Worm (Caenorhabditis elegans) whole organism, L1 larva: ENCODE results near the gene K11D12.6.

ENCODE experiments used
- C04F5.9 ChIP-seq: sonication (generic microtip); optimal IDR thresholded peaks from 2 replicates; lab custom pipeline; 2016; ENCODE audit warnings: missing genetic modification characterization, missing compliant biosample characterization
- C16A3.4 ChIP-seq: fragments of 150-350 bp; optimal IDR thresholded peaks from 2 replicates; lab custom pipeline; 2014; ENCODE audit warnings: missing biosample characterization, missing genetic modification characterization
- C34B4.2 ChIP-seq: sonication (generic microtip); optimal IDR thresholded peaks from 2 replicates; lab custom pipeline; 2017; ENCODE audit warnings: mild to moderate bottlenecking, missing genetic modification characterization, missing compliant biosample characterization
- F16B12.6 ChIP-seq: fragments of 150-350 bp; optimal IDR thresholded peaks from 2 replicates; lab custom pipeline; 2014; ENCODE audit warnings: missing biosample characterization, missing genetic modification characterization
- aha-1 ChIP-seq: fragments of 150-350 bp; optimal IDR thresholded peaks from 2 replicates; lab custom pipeline; 2014; ENCODE audit warnings: missing biosample characterization, missing genetic modification characterization
- blmp-1 ChIP-seq: fragments of 150-350 bp; optimal IDR thresholded peaks from 2 replicates; lab custom pipeline; 2014; ENCODE audit warnings: missing biosample characterization, missing genetic modification characterization
- ceh-82 ChIP-seq, 3 experiments: fragments of 150-350 bp in 1 of 3; sonication (generic microtip) in 2 of 3; optimal IDR thresholded peaks; 2 replicates each; lab custom pipeline; 2014 to 2017; ENCODE audit warnings: missing biosample characterization in 3 of 3, missing genetic modification characterization in 3 of 3
- ceh-88 ChIP-seq: fragments of 200-800 bp; sonication (Bioruptor generic); IDR thresholded peaks from 2 replicates; pipeline ENCODE4 v1.3.6; 2022; ENCODE audit warnings: missing genetic modification characterization, missing compliant biosample characterization
- ceh-90 ChIP-seq: sonication (generic microtip); optimal IDR thresholded peaks from 2 replicates; lab custom pipeline; 2016; ENCODE audit warnings: missing genetic modification characterization, missing compliant biosample characterization
- dpl-1 ChIP-seq, 3 experiments: fragments of 150-350 bp in 2 of 3; sonication (generic microtip) in 1 of 3; optimal IDR thresholded peaks; 2 replicates each; lab custom pipeline; 2014 to 2017; ENCODE audit warnings: missing biosample characterization in 3 of 3, missing genetic modification characterization in 3 of 3, missing genetic modification reagents in 3 of 3
- efl-1 ChIP-seq, 4 experiments: fragments of 150-350 bp; optimal IDR thresholded peaks in 3 of 4; peaks in 1 of 4; 1 replicate in 1 of 4; 2 replicates in 3 of 4; lab custom pipeline; 2014; ENCODE audit warnings: missing biosample characterization in 2 of 4, missing genetic modification characterization in 2 of 4, missing genetic modification reagents in 2 of 4
- egl-13 ChIP-seq: sonication (generic microtip); optimal IDR thresholded peaks from 2 replicates; lab custom pipeline; 2016; ENCODE audit warnings: missing genotype, missing genetic modification reagents, missing genetic modification characterization, missing compliant biosample characterization
- egl-27 ChIP-seq, 2 experiments: fragments of 150-350 bp in 1 of 2; sonication (generic microtip); optimal IDR thresholded peaks; 3 replicates each; lab custom pipeline; 2017 to 2018; ENCODE audit warnings: missing biosample characterization in 2 of 2, missing genetic modification characterization in 2 of 2, missing genetic modification reagents in 2 of 2
- elt-2 ChIP-seq: sonication (generic microtip); optimal IDR thresholded peaks from 2 replicates; lab custom pipeline; 2016; ENCODE audit warnings: missing genetic modification characterization, mild to moderate bottlenecking, inconsistent platforms, missing compliant biosample characterization, missing genetic modification reagents
- elt-3 ChIP-seq, 6 experiments: fragments of 150-350 bp in 1 of 6; sonication (generic microtip); optimal IDR thresholded peaks; 2 replicates each; lab custom pipeline; 2017 to 2018; ENCODE audit warnings: missing biosample characterization in 6 of 6, missing genetic modification characterization in 6 of 6, inconsistent platforms in 1 of 6
- fkh-8 ChIP-seq: sonication (generic microtip); optimal IDR thresholded peaks from 2 replicates; lab custom pipeline; 2016; ENCODE audit warnings: mild to moderate bottlenecking, missing genetic modification characterization, missing compliant biosample characterization
- hlh-17 ChIP-seq: fragments of 200-800 bp; sonication (Bioruptor generic); optimal IDR thresholded peaks from 2 replicates; lab custom pipeline; 2018; ENCODE audit warnings: missing genetic modification characterization, mild to moderate bottlenecking, missing compliant biosample characterization, moderate library complexity, borderline replicate concordance
- hpl-2 ChIP-seq: fragments of 150-350 bp; optimal IDR thresholded peaks from 2 replicates; lab custom pipeline; 2014; ENCODE audit warnings: missing biosample characterization, missing genetic modification reagents, missing genetic modification characterization
- irx-1 ChIP-seq: sonication (generic microtip); optimal IDR thresholded peaks from 2 replicates; lab custom pipeline; 2016; ENCODE audit warnings: missing genetic modification characterization, missing compliant biosample characterization
- isw-1 ChIP-seq: fragments of 200-800 bp; sonication (Bioruptor generic); IDR thresholded peaks from 2 replicates; pipeline ENCODE4 v1.3.6; 2022; ENCODE audit warnings: missing genetic modification characterization, missing compliant biosample characterization
- lin-13 ChIP-seq: fragments of 150-350 bp; optimal IDR thresholded peaks from 2 replicates; lab custom pipeline; 2014; ENCODE audit warnings: missing biosample characterization, missing genetic modification reagents, missing genetic modification characterization
- lin-14 ChIP-seq: fragments of 200-800 bp; sonication (Bioruptor generic); optimal IDR thresholded peaks from 2 replicates; lab custom pipeline; 2018; ENCODE audit warnings: mild to moderate bottlenecking, missing genetic modification characterization, moderate library complexity, missing compliant biosample characterization
- lin-15B ChIP-seq: fragments of 150-350 bp; sonication (generic microtip); optimal IDR thresholded peaks from 3 replicates; lab custom pipeline; 2014; ENCODE audit warnings: missing biosample characterization, missing genetic modification characterization
- lin-35 ChIP-seq, 2 experiments: fragments of 150-350 bp; optimal IDR thresholded peaks; 2 replicates each; lab custom pipeline; 2014; ENCODE audit warnings: missing biosample characterization in 2 of 2, missing genetic modification characterization in 2 of 2, missing genetic modification reagents in 2 of 2
- lin-39 ChIP-seq: fragments of 150-350 bp; optimal IDR thresholded peaks from 2 replicates; lab custom pipeline; 2014; ENCODE audit warnings: missing biosample characterization, missing genetic modification reagents, missing genetic modification characterization
- mab-9 ChIP-seq: fragments of 200-800 bp; sonication (Bioruptor generic); IDR thresholded peaks from 2 replicates; pipeline ENCODE4 v1.3.6; 2022; ENCODE audit warnings: missing genetic modification reagents, missing genetic modification characterization, missing compliant biosample characterization
- mdl-1 ChIP-seq, 2 experiments: fragments of 150-350 bp; optimal IDR thresholded peaks; 2 replicates each; lab custom pipeline; 2014 to 2017; ENCODE audit warnings: missing biosample characterization in 2 of 2, missing genetic modification characterization in 2 of 2, inconsistent platforms in 1 of 2
- nhr-19 ChIP-seq: fragments of 200-800 bp; sonication (Bioruptor generic); conservative IDR thresholded peaks from 2 replicates; pipeline ENCODE4 v1.3.6; 2022; ENCODE audit warnings: missing genetic modification characterization, missing compliant biosample characterization
- nhr-237 ChIP-seq: fragments of 150-350 bp; optimal IDR thresholded peaks from 2 replicates; lab custom pipeline; 2014; ENCODE audit warnings: missing biosample characterization, missing genetic modification characterization
- nhr-28 ChIP-seq: fragments of 150-350 bp; optimal IDR thresholded peaks from 2 replicates; lab custom pipeline; 2014; ENCODE audit warnings: missing biosample characterization, missing genetic modification characterization
- nhr-71 ChIP-seq: sonication (generic microtip); optimal IDR thresholded peaks from 2 replicates; lab custom pipeline; 2016; ENCODE audit warnings: mild to moderate bottlenecking, missing genetic modification characterization, moderate library complexity, missing compliant biosample characterization
- nhr-76 ChIP-seq: sonication (generic microtip); optimal IDR thresholded peaks from 2 replicates; lab custom pipeline; 2017; ENCODE audit warnings: missing biosample characterization, missing genetic modification characterization
- nhr-77 ChIP-seq: fragments of 150-350 bp; optimal IDR thresholded peaks from 2 replicates; lab custom pipeline; 2014; ENCODE audit warnings: missing biosample characterization, missing genetic modification characterization
- nhr-84 ChIP-seq: sonication (generic microtip); optimal IDR thresholded peaks from 2 replicates; lab custom pipeline; 2017; ENCODE audit warnings: missing biosample characterization, missing genetic modification characterization
- nhr-85 ChIP-seq: sonication (generic microtip); peaks from one replicate; lab custom pipeline; 2016; ENCODE audit warnings: missing genetic modification characterization, inconsistent platforms, missing compliant biosample characterization
- nhr-90 ChIP-seq: sonication (generic microtip); optimal IDR thresholded peaks from 2 replicates; lab custom pipeline; 2016; ENCODE audit warnings: mild to moderate bottlenecking, missing genetic modification characterization, missing compliant biosample characterization; ENCODE audit not compliant: poor library complexity
- pag-3 ChIP-seq: sonication (generic microtip); optimal IDR thresholded peaks from 2 replicates; lab custom pipeline; 2017; ENCODE audit warnings: missing genetic modification characterization, mild to moderate bottlenecking, missing compliant biosample characterization, antibody characterized with exemption, borderline replicate concordance; ENCODE audit not compliant: insufficient read depth
- pax-3 ChIP-seq: fragments of 200-800 bp; sonication (Bioruptor generic); optimal IDR thresholded peaks from 2 replicates; lab custom pipeline; 2018; ENCODE audit warnings: mild to moderate bottlenecking, missing genetic modification characterization, moderate library complexity, missing compliant biosample characterization
- rnt-1 ChIP-seq: sonication (generic microtip); optimal IDR thresholded peaks from 2 replicates; lab custom pipeline; 2016; ENCODE audit warnings: mild to moderate bottlenecking, missing genetic modification characterization, moderate library complexity, missing compliant biosample characterization
- skn-1 ChIP-seq: fragments of 150-350 bp; optimal IDR thresholded peaks from 2 replicates; lab custom pipeline; 2014; ENCODE audit warnings: missing biosample characterization, missing genetic modification characterization
- snu-23 ChIP-seq: sonication (generic microtip); optimal IDR thresholded peaks from 2 replicates; lab custom pipeline; 2016; ENCODE audit warnings: missing genetic modification characterization, missing compliant biosample characterization
- tbx-2 ChIP-seq: sonication (generic microtip); optimal IDR thresholded peaks from 2 replicates; lab custom pipeline; 2016; ENCODE audit warnings: missing genetic modification characterization, missing compliant biosample characterization
- tlp-1 ChIP-seq: fragments of 150-350 bp; optimal IDR thresholded peaks from 2 replicates; lab custom pipeline; 2014; ENCODE audit warnings: missing biosample characterization, missing genetic modification characterization
- unc-130 ChIP-seq: fragments of 150-350 bp; optimal IDR thresholded peaks from 2 replicates; lab custom pipeline; 2017; ENCODE audit warnings: missing biosample characterization, missing genetic modification characterization, inconsistent platforms
- unc-62 ChIP-seq: fragments of 150-350 bp; optimal IDR thresholded peaks from 2 replicates; lab custom pipeline; 2014; ENCODE audit warnings: missing biosample characterization, missing genetic modification reagents, missing genetic modification characterization
- xbp-1 ChIP-seq: sonication (generic microtip); optimal IDR thresholded peaks from 2 replicates; lab custom pipeline; 2016; ENCODE audit warnings: missing genetic modification characterization, missing compliant biosample characterization
- zag-1 ChIP-seq: fragments of 150-350 bp; optimal IDR thresholded peaks from 2 replicates; lab custom pipeline; 2014; ENCODE audit warnings: missing biosample characterization, missing genetic modification characterization
- ztf-4 ChIP-seq: fragments of 150-350 bp; optimal IDR thresholded peaks from 2 replicates; lab custom pipeline; 2014; ENCODE audit warnings: missing biosample characterization, missing genetic modification characterization

Gene K11D12.6

ce11 chrV:5032176-5032575 lies 2.8 kb downstream of the K11D12.6 start (continued):
- peak in 1 of 2 experiments; percentile 41 for TF ChIP-seq lin-35 (GFP tag; optimal IDR thresholded peaks at IDR 0.05; lab: Kevin White, UChicago)
- TF ChIP-seq snu-23 (GFP tag; lab: Kevin White, UChicago), result peak; percentile 58
- peak; percentile 7 for TF ChIP-seq tbx-2 (tag; lab: Kevin White, UChicago)
- TF ChIP-seq nhr-71 (tag; lab: Kevin White, UChicago), result peak; percentile 57
- peak; percentile 50 for TF ChIP-seq rnt-1
- peak in 1 of 6 experiments; percentile 42 for TF ChIP-seq elt-3 (tag; optimal IDR thresholded peaks at IDR 0.05; lab: Kevin White, UChicago)
- no peak for TF ChIP-seq nhr-84 (tag; lab: Kevin White, UChicago)
- no peak for TF ChIP-seq skn-1 (tag; lab: Kevin White, UChicago)
- no peak for TF ChIP-seq ztf-4 (tag; lab: Kevin White, UChicago)
- peak in 1 of 2 experiments; percentile 86 for TF ChIP-seq mdl-1 (tag; optimal IDR thresholded peaks at IDR 0.05; lab: Kevin White, UChicago)
- TF ChIP-seq pag-3, result no peak
- peak; percentile 4 to 16 for TF ChIP-seq efl-1 (optimal IDR thresholded peaks at IDR 0.05; lab: Kevin White, UChicago)
- TF ChIP-seq efl-1 (GFP tag; optimal IDR thresholded peaks at IDR 0.05 in 1 of 2; lab: Kevin White, UChicago), result no peak
- no peak for TF ChIP-seq hlh-17 (GFP tag; lab: Kevin White, UChicago)

- no peak for TF ChIP-seq lin-13
- TF ChIP-seq skn-1 (tag; lab: Kevin White, UChicago), result peak; percentile 3
Measured at ce11 chrV:5031764-5032163, 3.2 kb downstream of the K11D12.6 start.

- TF ChIP-seq isw-1 (GFP tag; lab: Robert Waterston, UW) (no peak), C04F5.9 (no peak), C16A3.4 (tag; lab: Kevin White, UChicago) (no peak), irx-1 (tag; lab: Kevin White, UChicago) (no peak), aha-1 (no peak), lin-13 (no peak), lin-39 (tag; lab: Kevin White, UChicago) (no peak), nhr-237 (tag; lab: Kevin White, UChicago) (no peak), nhr-19 (no peak), xbp-1 (tag; lab: Kevin White, UChicago) (no peak), zag-1 (no peak), nhr-90 (tag; lab: Kevin White, UChicago) (no peak), unc-62 (GFP tag; lab: Kevin White, UChicago) (no peak), pax-3 (tag; lab: Kevin White, UChicago) (no peak), lin-15B (no peak), ceh-88 (GFP tag; lab: Robert Waterston, UW) (no peak), nhr-85 (tag; lab: Kevin White, UChicago) (no peak), efl-1 (optimal IDR thresholded peaks at IDR 0.05; lab: Kevin White, UChicago) (no peak), efl-1 (GFP tag; optimal IDR thresholded peaks at IDR 0.05 in 1 of 2; lab: Kevin White, UChicago) (no peak), F16B12.6 (tag; lab: Kevin White, UChicago) (no peak)
Measured at ce11 chrV:5030715-5031114, 4.2 kb downstream of the K11D12.6 start, which contains the start of gene swt-7. swt-7 (minus strand) TSS chrV:5030815.

ce11 chrV:5030212-5030611 lies 4.7 kb downstream of the K11D12.6 start:
- TF ChIP-seq nhr-76, result no peak
- TF ChIP-seq elt-2 (tag; lab: Kevin White, UChicago), result peak; percentile 66
- TF ChIP-seq egl-27 (tag; optimal IDR thresholded peaks at IDR 0.05; lab: Kevin White, UChicago), result no peak
- TF ChIP-seq blmp-1 (tag; lab: Kevin White, UChicago), result no peak
- TF ChIP-seq dpl-1 (GFP tag; optimal IDR thresholded peaks at IDR 0.05; lab: Kevin White, UChicago), result no peak
- no peak for TF ChIP-seq ceh-82 (tag; optimal IDR thresholded peaks at IDR 0.05; lab: Kevin White, UChicago)
- no peak for TF ChIP-seq unc-130
- TF ChIP-seq lin-13, result no peak
- no peak for TF ChIP-seq nhr-77
- TF ChIP-seq lin-14, result peak; percentile 18
- TF ChIP-seq nhr-28 (tag; lab: Kevin White, UChicago), result no peak
- no peak for TF ChIP-seq egl-13 (tag; lab: Kevin White, UChicago)
- TF ChIP-seq mab-9 (GFP tag; lab: Robert Waterston, UW), result no peak
- TF ChIP-seq lin-15B, result no peak
- TF ChIP-seq C34B4.2, result no peak
- TF ChIP-seq fkh-8 (tag; lab: Kevin White, UChicago), result no peak
- TF ChIP-seq hpl-2, result no peak
- no peak for TF ChIP-seq ceh-90 (tag; lab: Kevin White, UChicago)
- TF ChIP-seq tlp-1, result no peak
- TF ChIP-seq ztf-4 (tag; lab: Kevin White, UChicago), result no peak
- TF ChIP-seq lin-35 (GFP tag; optimal IDR thresholded peaks at IDR 0.05; lab: Kevin White, UChicago), result no peak
- no peak for TF ChIP-seq elt-3 (tag; optimal IDR thresholded peaks at IDR 0.05; lab: Kevin White, UChicago)
